Fruit fly (Drosophila melanogaster) whole organism, embryonic: ENCODE measurements around the gene Rpn11.

ENCODE experiments used
- Bteb2 ChIP-seq: fragments of 200-800 bp; sonication (Bioruptor generic); optimal IDR thresholded peaks from 2 replicates; lab custom pipeline; 2016; ENCODE audit warnings: missing biosample characterization, missing genetic modification characterization
- CG11398 ChIP-seq: fragments of 200-800 bp; sonication (Bioruptor generic); optimal IDR thresholded peaks from 2 replicates; lab custom pipeline; 2016; ENCODE audit warnings: missing biosample characterization, missing genetic modification characterization
- CG15073 ChIP-seq: fragments of 200-800 bp; sonication (Bioruptor generic); optimal IDR thresholded peaks from 2 replicates; lab custom pipeline; 2016; ENCODE audit warnings: missing biosample characterization, missing genetic modification characterization
- CG16779 ChIP-seq: fragments of 200-800 bp; sonication (Bioruptor generic); IDR thresholded peaks from 2 replicates; pipeline ENCODE4 v1.3.6; 2022; ENCODE audit warnings: missing biosample characterization, missing genetic modification characterization
- CG17802 ChIP-seq: fragments of 200-800 bp; sonication (Bioruptor generic); optimal IDR thresholded peaks from 2 replicates; lab custom pipeline; 2018; ENCODE audit warnings: missing biosample characterization, mild to moderate bottlenecking, missing genetic modification characterization, moderate library complexity
- CG17829 ChIP-seq: fragments of 200-800 bp; optimal IDR thresholded peaks from 2 replicates; lab custom pipeline; 2019; ENCODE audit warnings: missing biosample characterization, mild to moderate bottlenecking, missing genetic modification characterization, moderate library complexity
- CG18619 ChIP-seq: fragments of 200-800 bp; sonication (Bioruptor generic); optimal IDR thresholded peaks from 3 replicates; lab custom pipeline; 2017; ENCODE audit warnings: missing biosample characterization, mild to moderate bottlenecking, missing genetic modification characterization
- CG2120 ChIP-seq: fragments of 200-800 bp; sonication (Bioruptor generic); optimal IDR thresholded peaks from 3 replicates; lab custom pipeline; 2016; ENCODE audit warnings: missing biosample characterization, missing genetic modification characterization
- CG2678 ChIP-seq: fragments of 200-800 bp; sonication (Bioruptor generic); optimal IDR thresholded peaks from 3 replicates; lab custom pipeline; 2019; ENCODE audit warnings: missing biosample characterization, mild to moderate bottlenecking, missing genetic modification characterization, moderate library complexity
- CG2712 ChIP-seq: fragments of 200-800 bp; optimal IDR thresholded peaks from 3 replicates; lab custom pipeline; 2019; ENCODE audit warnings: missing biosample characterization, mild to moderate bottlenecking, missing genetic modification characterization, moderate library complexity
- CG34422 ChIP-seq: fragments of 200-800 bp; sonication (Bioruptor generic); IDR thresholded peaks from 3 replicates; pipeline ENCODE4 v1.3.6; 2022; ENCODE audit warnings: missing biosample characterization, missing genetic modification characterization
- CG3726 ChIP-seq: fragments of 200-800 bp; sonication (Bioruptor generic); IDR thresholded peaks from 3 replicates; pipeline ENCODE4, ENCODE4 v1.3.6; 2022; ENCODE audit warnings: missing biosample characterization, missing genetic modification characterization
- CG8478 ChIP-seq: fragments of >200 bp; optimal IDR thresholded peaks from 2 replicates; lab custom pipeline; 2018
- CG9932 ChIP-seq: fragments of 200-800 bp; sonication (Bioruptor generic); IDR thresholded peaks from 2 replicates; pipeline ENCODE4 v1.3.6; 2022; ENCODE audit warnings: missing biosample characterization, missing genetic modification characterization
- Hand ChIP-seq: fragments of 200-800 bp; sonication (Bioruptor generic); optimal IDR thresholded peaks from 2 replicates; lab custom pipeline; 2017; ENCODE audit warnings: mild to moderate bottlenecking, missing biosample characterization, missing genetic modification reagents, missing genetic modification characterization
- Hey ChIP-seq: fragments of 200-800 bp; sonication (Bioruptor generic); optimal IDR thresholded peaks from 3 replicates; lab custom pipeline; 2018; ENCODE audit warnings: missing biosample characterization, mild to moderate bottlenecking, missing genetic modification characterization
- MBD-R2 ChIP-seq: fragments of 200-800 bp; sonication (Bioruptor generic); IDR thresholded peaks from 2 replicates; pipeline ENCODE4 v1.3.6; 2022; ENCODE audit warnings: missing biosample characterization, missing genetic modification characterization
- Mad ChIP-seq: fragments of 200-800 bp; sonication (Bioruptor generic); optimal IDR thresholded peaks from 2 replicates; lab custom pipeline; 2016; ENCODE audit warnings: missing biosample characterization, missing genetic modification characterization
- Max ChIP-seq: fragments of 200-800 bp; sonication (Bioruptor generic); optimal IDR thresholded peaks from 2 replicates; lab custom pipeline; 2016; ENCODE audit warnings: missing biosample characterization, mild to moderate bottlenecking, missing genetic modification characterization
- Neu2 ChIP-seq: fragments of 200-800 bp; sonication (Bioruptor generic); optimal IDR thresholded peaks from 3 replicates; lab custom pipeline; 2016; ENCODE audit warnings: missing biosample characterization, missing genetic modification characterization, borderline replicate concordance
- Nf-YB ChIP-seq: fragments of 200-800 bp; sonication (Bioruptor generic); optimal IDR thresholded peaks from 3 replicates; lab custom pipeline; 2019; ENCODE audit warnings: missing biosample characterization, mild to moderate bottlenecking, missing genetic modification characterization, moderate library complexity
- Sry-β ChIP-seq: fragments of 200-800 bp; sonication (Bioruptor generic); optimal IDR thresholded peaks from 2 replicates; lab custom pipeline; 2018; ENCODE audit warnings: missing biosample characterization, mild to moderate bottlenecking, missing genetic modification characterization, moderate library complexity
- Sry-δ ChIP-seq: fragments of 200-800 bp; sonication (Bioruptor generic); optimal IDR thresholded peaks from 2 replicates; lab custom pipeline; 2016; ENCODE audit warnings: missing biosample characterization, missing genetic modification characterization
- YL-1 ChIP-seq: fragments of 200-800 bp; sonication (Bioruptor generic); optimal IDR thresholded peaks from 3 replicates; lab custom pipeline; 2017; ENCODE audit warnings: missing biosample characterization, mild to moderate bottlenecking, missing genetic modification characterization
- ab ChIP-seq: fragments of 200-800 bp; sonication (Bioruptor generic); optimal IDR thresholded peaks from 2 replicates; lab custom pipeline; 2016; ENCODE audit warnings: missing biosample characterization, missing genetic modification characterization
- abd-A ChIP-seq: fragments of 200-800 bp; sonication (Bioruptor generic); optimal IDR thresholded peaks from 3 replicates; lab custom pipeline; 2019; ENCODE audit warnings: missing biosample characterization, mild to moderate bottlenecking, missing genetic modification characterization, moderate library complexity
- bbx ChIP-seq: fragments of 200-800 bp; sonication (Bioruptor generic); IDR thresholded peaks from 2 replicates; pipeline ENCODE4 v1.3.6; 2022; ENCODE audit warnings: missing biosample characterization, missing genetic modification characterization; ENCODE audit not compliant: partially characterized antibody
- bsh ChIP-seq, 2 experiments: fragments of 200-800 bp; sonication (Bioruptor generic); optimal IDR thresholded peaks; 2 replicates each; lab custom pipeline; 2017 to 2018; ENCODE audit warnings: mild to moderate bottlenecking in 2 of 2, missing biosample characterization in 2 of 2, missing genetic modification characterization in 2 of 2, moderate library complexity in 1 of 2
- croc ChIP-seq: fragments of 200-800 bp; sonication (Bioruptor generic); conservative IDR thresholded peaks from 3 replicates; pipeline ENCODE4 v1.3.6; 2022; ENCODE audit warnings: missing biosample characterization, missing genetic modification characterization
- crol ChIP-seq: fragments of 200-800 bp; sonication (Bioruptor generic); IDR thresholded peaks from 2 replicates; pipeline ENCODE4 v1.3.6; 2022; ENCODE audit warnings: missing biosample characterization, missing genetic modification characterization
- dpn ChIP-seq, 2 experiments: fragments of 200-800 bp; sonication (Bioruptor generic); optimal IDR thresholded peaks; 3 replicates each; lab custom pipeline; 2016; ENCODE audit warnings: missing biosample characterization in 2 of 2, missing genetic modification characterization in 2 of 2
- eve ChIP-seq, 2 experiments: fragments of >200 bp; optimal IDR thresholded peaks; 2 replicates each; lab custom pipeline; 2017; ENCODE audit warnings: missing biosample characterization in 2 of 2, missing genetic modification characterization in 2 of 2
- fd96Cb ChIP-seq: fragments of 200-800 bp; sonication (Bioruptor generic); optimal IDR thresholded peaks from 2 replicates; lab custom pipeline; 2018; ENCODE audit warnings: missing biosample characterization, mild to moderate bottlenecking, missing genetic modification characterization, moderate library complexity
- gcm ChIP-seq: fragments of 200-800 bp; sonication (Bioruptor generic); optimal IDR thresholded peaks from 2 replicates; lab custom pipeline; 2019; ENCODE audit warnings: missing biosample characterization, mild to moderate bottlenecking, missing genetic modification characterization, moderate library complexity
- gsb-n ChIP-seq: fragments of 200-800 bp; sonication (Bioruptor generic); optimal IDR thresholded peaks from 3 replicates; lab custom pipeline; 2018; ENCODE audit warnings: missing biosample characterization, mild to moderate bottlenecking, missing genetic modification characterization
- insv ChIP-seq, 2 experiments: fragments of 200-800 bp; sonication (Bioruptor generic); optimal IDR thresholded peaks; 3 replicates each; lab custom pipeline; 2016 to 2018; ENCODE audit warnings: missing biosample characterization in 2 of 2, missing genetic modification characterization in 2 of 2
- jumu ChIP-seq: fragments of 200-800 bp; sonication (Bioruptor generic); optimal IDR thresholded peaks from 3 replicates; lab custom pipeline; 2016; ENCODE audit warnings: missing biosample characterization, missing genetic modification characterization
- nom ChIP-seq: fragments of 200-800 bp; sonication (Bioruptor generic); optimal IDR thresholded peaks from 2 replicates; lab custom pipeline; 2017; ENCODE audit warnings: missing biosample characterization, missing genetic modification characterization, mild to moderate bottlenecking, moderate library complexity, missing genetic modification reagents
- pzg ChIP-seq: fragments of 200-800 bp; sonication (Bioruptor generic); optimal IDR thresholded peaks from 3 replicates; lab custom pipeline; 2018; ENCODE audit warnings: missing biosample characterization, mild to moderate bottlenecking, missing genetic modification characterization, moderate library complexity
- run ChIP-seq: fragments of 200-800 bp; sonication (Bioruptor generic); optimal IDR thresholded peaks from 3 replicates; lab custom pipeline; 2018; ENCODE audit warnings: missing biosample characterization, mild to moderate bottlenecking, missing genetic modification characterization
- sc ChIP-seq, 3 experiments: fragments of >200 bp in 2 of 3; fragments of 200-800 bp in 1 of 3; sonication (Bioruptor generic) in 1 of 3; optimal IDR thresholded peaks; 2 replicates in 2 of 3; 3 replicates in 1 of 3; lab custom pipeline; 2017; ENCODE audit warnings: mild to moderate bottlenecking in 1 of 3, missing biosample characterization in 1 of 3, missing genetic modification characterization in 1 of 3, missing genetic modification reagents in 1 of 3
- scrt ChIP-seq: fragments of 200-800 bp; sonication (Bioruptor generic); optimal IDR thresholded peaks from 2 replicates; lab custom pipeline; 2018; ENCODE audit warnings: missing biosample characterization, mild to moderate bottlenecking, missing genetic modification characterization, moderate library complexity
- sd ChIP-seq: fragments of 200-800 bp; sonication (Bioruptor generic); optimal IDR thresholded peaks from 3 replicates; lab custom pipeline; 2018; ENCODE audit warnings: missing biosample characterization, mild to moderate bottlenecking, missing genetic modification characterization, moderate library complexity
- sob ChIP-seq: fragments of 200-800 bp; sonication (Bioruptor generic); IDR thresholded peaks from 2 replicates; pipeline ENCODE4 v1.3.6; 2022; ENCODE audit warnings: missing biosample characterization, missing genetic modification characterization
- toy ChIP-seq: fragments of 200-800 bp; sonication (Bioruptor generic); IDR thresholded peaks from 2 replicates; pipeline ENCODE4 v1.3.6; 2022; ENCODE audit warnings: missing biosample characterization, missing genetic modification characterization
- tup ChIP-seq: fragments of 200-800 bp; sonication (Bioruptor generic); optimal IDR thresholded peaks from 2 replicates; lab custom pipeline; 2016; ENCODE audit warnings: missing biosample characterization, mild to moderate bottlenecking, missing genetic modification characterization, moderate library complexity
- twi ChIP-seq: fragments of 200-800 bp; optimal IDR thresholded peaks from 2 replicates; lab custom pipeline; 2019; ENCODE audit warnings: missing biosample characterization, mild to moderate bottlenecking, missing genetic modification characterization, moderate library complexity
- vfl ChIP-seq: fragments of 200-800 bp; sonication (Bioruptor generic); optimal IDR thresholded peaks from 2 replicates; lab custom pipeline; 2016; ENCODE audit warnings: missing biosample characterization, missing genetic modification characterization
- z ChIP-seq: fragments of 200-800 bp; sonication (Bioruptor generic); IDR thresholded peaks from 3 replicates; pipeline ENCODE4 v1.3.6; 2022; ENCODE audit warnings: missing biosample characterization, missing genetic modification characterization

Gene Rpn11

DNA sequence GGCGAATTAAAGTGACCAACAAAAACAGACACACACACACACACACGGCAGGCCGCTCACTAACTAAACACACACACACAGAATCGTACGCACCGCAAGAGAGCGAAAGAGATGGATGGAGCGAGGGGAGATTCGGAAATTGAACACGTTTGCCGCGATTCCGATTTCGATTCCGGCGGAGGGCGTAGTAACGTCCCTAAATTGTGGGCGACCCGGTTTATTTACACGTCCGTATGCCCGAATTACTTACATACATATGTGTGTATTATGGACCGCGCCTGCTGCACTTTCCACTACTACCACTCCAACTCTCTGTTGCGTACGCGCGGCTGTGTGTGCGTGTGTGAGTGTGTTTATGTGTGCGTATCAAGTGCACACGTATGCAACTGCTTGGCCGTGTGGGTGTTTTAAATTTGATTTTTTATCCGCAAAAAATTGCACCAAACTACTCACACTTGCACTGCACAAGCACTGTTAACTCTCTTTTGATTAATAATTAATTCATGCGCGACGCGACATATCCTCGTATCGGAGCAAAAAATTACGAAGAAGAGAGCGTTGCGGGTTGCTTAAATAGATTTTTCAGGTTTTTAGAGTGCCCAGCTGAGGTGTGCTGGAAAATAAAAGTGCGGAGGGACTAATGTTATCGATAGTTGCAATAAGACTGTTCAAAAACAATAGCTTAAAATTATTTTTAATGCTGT lies 33.6 kb upstream of the Rpn11 start, which contains the start of gene Pgant5 (continued):
- TF ChIP-seq CG3726 = no peak
- TF ChIP-seq run = no peak
- TF ChIP-seq CG2678 (tag; lab: Kevin White, UChicago) = peak; percentile 30
- TF ChIP-seq nom (GFP tag; lab: Kevin White, UChicago) = peak; percentile 65
- TF ChIP-seq CG11398 = peak; percentile 22
- no peak for TF ChIP-seq sc (optimal IDR thresholded peaks at IDR 0.05; lab: Kevin White, UChicago)
- no peak for TF ChIP-seq sc (GFP tag; optimal IDR thresholded peaks at IDR 0.05; lab: Kevin White, UChicago)
- TF ChIP-seq jumu (GFP tag; lab: Kevin White, UChicago) = peak; percentile 5
- no peak for TF ChIP-seq Neu2
- no peak for TF ChIP-seq ab (GFP tag; lab: Kevin White, UChicago)
- TF ChIP-seq sob (GFP tag; lab: Robert Waterston, UW) = peak; percentile 52; the same call in 1 of the 2 replicates
- no peak for TF ChIP-seq Hey (tag; lab: Kevin White, UChicago)
- TF ChIP-seq bsh (GFP tag; optimal IDR thresholded peaks at IDR 0.05; lab: Kevin White, UChicago) = peak; percentile 0 to 31
- no peak for TF ChIP-seq CG18619
- no peak for TF ChIP-seq Max (GFP tag; lab: Kevin White, UChicago)
- TF ChIP-seq Sry-β = no peak
- TF ChIP-seq Sry-δ (GFP tag; lab: Kevin White, UChicago) = peak; percentile 28
- TF ChIP-seq CG8478 (lab: Kevin White, UChicago) = peak; percentile 98
- no peak for TF ChIP-seq CG15073 (GFP tag; lab: Kevin White, UChicago)
- peak; percentile 16 for TF ChIP-seq CG2712 (tag; lab: Kevin White, UChicago)
- TF ChIP-seq Hand (GFP tag; lab: Kevin White, UChicago) = peak; percentile 42
- TF ChIP-seq toy (GFP tag; lab: Robert Waterston, UW) = no peak
- TF ChIP-seq bbx = peak; percentile 46; the same call in 1 of the 2 replicates
- TF ChIP-seq dpn (GFP tag; optimal IDR thresholded peaks at IDR 0.05; lab: Kevin White, UChicago) = peak in 1 of 2 experiments; percentile 9
- peak; percentile 43 for TF ChIP-seq abd-A
- TF ChIP-seq CG16779 (GFP tag; lab: Robert Waterston, UW) = no peak
- TF ChIP-seq Bteb2 (GFP tag; lab: Kevin White, UChicago) = no peak
- no peak for TF ChIP-seq CG9932
- no peak for TF ChIP-seq gsb-n (tag; lab: Kevin White, UChicago)
- TF ChIP-seq croc (GFP tag; lab: Robert Waterston, UW) = no peak
- 0 out of 3 replicates have a peak, but pooled peaks have one; percentile 17 for TF ChIP-seq z (GFP tag; lab: Robert Waterston, UW)
- peak; percentile 49 for TF ChIP-seq scrt
- peak; percentile 13 for TF ChIP-seq sd (tag; lab: Kevin White, UChicago)
- TF ChIP-seq CG34422 = 0 out of 3 replicates have a peak, but pooled peaks have one; percentile 40
- TF ChIP-seq fd96Cb (tag; lab: Kevin White, UChicago) = no peak
- no peak for TF ChIP-seq vfl
- TF ChIP-seq crol (GFP tag; lab: Robert Waterston, UW) = peak; percentile 56
- TF ChIP-seq YL-1 (GFP tag; lab: Kevin White, UChicago) = peak; percentile 48
- peak; percentile 47 for TF ChIP-seq Nf-YB (GFP tag; lab: Kevin White, UChicago)
- peak; percentile 24; the same call in 1 of the 2 replicates for TF ChIP-seq MBD-R2 (GFP tag; lab: Robert Waterston, UW)
- TF ChIP-seq CG17802 = no peak
- no peak for TF ChIP-seq Mad (GFP tag; lab: Kevin White, UChicago)
- no peak for TF ChIP-seq CG17829 (tag; lab: Kevin White, UChicago)
- peak; percentile 36 for TF ChIP-seq pzg
- TF ChIP-seq tup (GFP tag; lab: Kevin White, UChicago) = no peak
- peak; percentile 14 for TF ChIP-seq CG2120 (GFP tag; lab: Kevin White, UChicago)
- TF ChIP-seq eve (GFP tag; optimal IDR thresholded peaks at IDR 0.05; lab: Kevin White, UChicago) = no peak
- TF ChIP-seq insv (GFP tag; optimal IDR thresholded peaks at IDR 0.05; lab: Kevin White, UChicago) = peak in 1 of 2 experiments; percentile 90
- peak; percentile 55 for TF ChIP-seq gcm (GFP tag; lab: Kevin White, UChicago)
- peak; percentile 66 for TF ChIP-seq twi (tag; lab: Kevin White, UChicago)
